Fruit fly (Drosophila melanogaster) whole organism, embryonic: ENCODE measurements around the gene CG32700.
A peak's percentile ranks its signal among the peaks of the same experiment; 100 is the strongest.

Experiments used
- CG10979 ChIP-seq: fragments of 200-800 bp; sonication (Bioruptor generic); optimal IDR thresholded peaks from 2 replicates; lab custom pipeline; 2018; ENCODE audit warnings: missing biosample characterization, mild to moderate bottlenecking, missing genetic modification characterization, moderate library complexity
- CG11723 ChIP-seq: fragments of 200-800 bp; sonication (Bioruptor generic); optimal IDR thresholded peaks from 2 replicates; lab custom pipeline; 2017; ENCODE audit warnings: missing biosample characterization, mild to moderate bottlenecking, missing genetic modification characterization
- CG15479 ChIP-seq: fragments of 200-800 bp; sonication (Bioruptor generic); optimal IDR thresholded peaks from 3 replicates; lab custom pipeline; 2019; ENCODE audit warnings: missing biosample characterization, mild to moderate bottlenecking, missing genetic modification characterization, moderate library complexity
- CG17361 ChIP-seq: fragments of 200-800 bp; sonication (Bioruptor generic); IDR thresholded peaks from 3 replicates; pipeline ENCODE4 v1.3.6; 2022; ENCODE audit warnings: missing biosample characterization, missing genetic modification characterization
- CG17829 ChIP-seq: fragments of 200-800 bp; optimal IDR thresholded peaks from 2 replicates; lab custom pipeline; 2019; ENCODE audit warnings: missing biosample characterization, mild to moderate bottlenecking, missing genetic modification characterization, moderate library complexity
- CG18262 ChIP-seq: fragments of 200-800 bp; optimal IDR thresholded peaks from 3 replicates; lab custom pipeline; 2019; ENCODE audit warnings: missing biosample characterization, mild to moderate bottlenecking, missing genetic modification characterization, moderate library complexity
- CG2875 ChIP-seq: fragments of 200-800 bp; sonication (Bioruptor generic); optimal IDR thresholded peaks from 2 replicates; lab custom pipeline; 2017; ENCODE audit warnings: missing biosample characterization, mild to moderate bottlenecking, missing genetic modification characterization, missing genetic modification reagents
- CG42726 ChIP-seq: fragments of 200-800 bp; sonication (Bioruptor generic); IDR thresholded peaks from 2 replicates; pipeline ENCODE4 v1.3.6; 2022; ENCODE audit warnings: missing biosample characterization, missing genetic modification characterization; ENCODE audit not compliant: partially characterized antibody
- CG43689 ChIP-seq: fragments of 200-800 bp; sonication (Bioruptor generic); IDR thresholded peaks from 2 replicates; pipeline ENCODE4 v1.3.6; 2022; ENCODE audit warnings: missing biosample characterization, missing genetic modification characterization
- CG6683 ChIP-seq: fragments of 200-800 bp; sonication (Bioruptor generic); optimal IDR thresholded peaks from 2 replicates; lab custom pipeline; 2017; ENCODE audit warnings: missing biosample characterization, mild to moderate bottlenecking, missing genetic modification characterization, missing genetic modification reagents
- CG7372 ChIP-seq: fragments of 200-800 bp; sonication (Bioruptor generic); IDR thresholded peaks from 2 replicates; pipeline ENCODE4 v1.3.6; 2022; ENCODE audit warnings: missing biosample characterization, missing genetic modification characterization
- CG7745 ChIP-seq: fragments of 200-800 bp; sonication (Bioruptor generic); optimal IDR thresholded peaks from 2 replicates; lab custom pipeline; 2018; ENCODE audit warnings: missing biosample characterization, mild to moderate bottlenecking, missing genetic modification characterization, moderate library complexity
- CG8089 ChIP-seq: fragments of 200-800 bp; sonication (Bioruptor generic); optimal IDR thresholded peaks from 3 replicates; lab custom pipeline; 2016; ENCODE audit warnings: missing biosample characterization, missing genetic modification characterization
- CG9437 ChIP-seq: fragments of 200-800 bp; sonication (Bioruptor generic); optimal IDR thresholded peaks from 2 replicates; lab custom pipeline; 2018; ENCODE audit warnings: missing biosample characterization, mild to moderate bottlenecking, missing genetic modification characterization
- CG9797 ChIP-seq: fragments of 200-800 bp; sonication (Bioruptor generic); optimal IDR thresholded peaks from 3 replicates; lab custom pipeline; 2018; ENCODE audit warnings: missing biosample characterization, mild to moderate bottlenecking, missing genetic modification characterization
- CG9932 ChIP-seq: fragments of 200-800 bp; sonication (Bioruptor generic); IDR thresholded peaks from 2 replicates; pipeline ENCODE4 v1.3.6; 2022; ENCODE audit warnings: missing biosample characterization, missing genetic modification characterization
- Chrac-16 ChIP-seq: fragments of 200-800 bp; sonication (Bioruptor generic); optimal IDR thresholded peaks from 3 replicates; lab custom pipeline; 2016; ENCODE audit warnings: missing biosample characterization, missing genetic modification characterization
- CoRest ChIP-seq: fragments of 200-800 bp; sonication (Bioruptor generic); optimal IDR thresholded peaks from 3 replicates; lab custom pipeline; 2018; ENCODE audit warnings: missing biosample characterization, mild to moderate bottlenecking, missing genetic modification characterization, moderate library complexity
- Elba2 ChIP-seq: fragments of 200-800 bp; sonication (Bioruptor generic); optimal IDR thresholded peaks from 3 replicates; lab custom pipeline; 2016; ENCODE audit warnings: missing biosample characterization, missing genetic modification characterization
- Fer1 ChIP-seq: fragments of 200-800 bp; sonication (Bioruptor generic); optimal IDR thresholded peaks from 2 replicates; lab custom pipeline; 2017; ENCODE audit warnings: missing biosample characterization, mild to moderate bottlenecking, missing genetic modification characterization
- Hr3 ChIP-seq: fragments of 200-800 bp; sonication (Bioruptor generic); optimal IDR thresholded peaks from 3 replicates; lab custom pipeline; 2016; ENCODE audit warnings: missing biosample characterization, missing genetic modification characterization
- MTF-1 ChIP-seq: fragments of 200-800 bp; sonication (Bioruptor generic); optimal IDR thresholded peaks from 2 replicates; lab custom pipeline; 2018; ENCODE audit warnings: missing biosample characterization, mild to moderate bottlenecking, missing genetic modification characterization, borderline replicate concordance
- NC2β ChIP-seq: fragments of 200-800 bp; sonication (Bioruptor generic); optimal IDR thresholded peaks from 2 replicates; lab custom pipeline; 2016; ENCODE audit warnings: missing biosample characterization, missing genetic modification characterization
- Oli ChIP-seq: fragments of 200-800 bp; sonication (Bioruptor generic); optimal IDR thresholded peaks from 2 replicates; lab custom pipeline; 2018; ENCODE audit warnings: missing biosample characterization, mild to moderate bottlenecking, missing genetic modification characterization, moderate library complexity
- Poxn ChIP-seq: fragments of 200-800 bp; sonication (Bioruptor generic); IDR thresholded peaks from 2 replicates; pipeline ENCODE4 v1.3.6; 2022; ENCODE audit warnings: missing biosample characterization, missing genetic modification characterization
- Scr ChIP-seq: fragments of 200-800 bp; sonication (Bioruptor generic); IDR thresholded peaks from 2 replicates; pipeline ENCODE4 v1.3.6; 2022; ENCODE audit warnings: missing biosample characterization, missing genetic modification characterization; ENCODE audit not compliant: partially characterized antibody
- Sin3A ChIP-seq: fragments of >200 bp; optimal IDR thresholded peaks from 2 replicates; lab custom pipeline; 2018
- TFAM ChIP-seq: fragments of 200-800 bp; sonication (Bioruptor generic); optimal IDR thresholded peaks from 2 replicates; lab custom pipeline; 2017; ENCODE audit warnings: missing biosample characterization, missing genetic modification characterization, inconsistent platforms
- ara ChIP-seq: fragments of 200-800 bp; sonication (Bioruptor generic); IDR thresholded peaks from 2 replicates; pipeline ENCODE4 v1.3.6; 2022; ENCODE audit warnings: missing biosample characterization, missing genetic modification characterization
- az2 ChIP-seq: fragments of 200-800 bp; sonication (Bioruptor generic); optimal IDR thresholded peaks from 3 replicates; lab custom pipeline; 2016; ENCODE audit warnings: missing biosample characterization, missing genetic modification characterization
- bigmax ChIP-seq: fragments of 200-800 bp; sonication (Bioruptor generic); optimal IDR thresholded peaks from 2 replicates; lab custom pipeline; 2018; ENCODE audit warnings: missing biosample characterization, mild to moderate bottlenecking, missing genetic modification characterization
- cas ChIP-seq: fragments of 200-800 bp; sonication (Bioruptor generic); IDR thresholded peaks from 2 replicates; pipeline ENCODE4 v1.3.6; 2022; ENCODE audit warnings: missing biosample characterization, missing genetic modification characterization
- ci ChIP-seq: fragments of 200-800 bp; sonication (Bioruptor generic); IDR thresholded peaks from 3 replicates; pipeline ENCODE4 v1.3.6; 2022; ENCODE audit warnings: missing biosample characterization, missing genetic modification characterization
- cwo ChIP-seq: fragments of 200-800 bp; sonication (Bioruptor generic); optimal IDR thresholded peaks from 3 replicates; lab custom pipeline; 2017; ENCODE audit warnings: missing biosample characterization, missing genetic modification characterization, mild to moderate bottlenecking, moderate library complexity, missing genetic modification reagents
- dmrt99B ChIP-seq: fragments of 200-800 bp; sonication (Bioruptor generic); optimal IDR thresholded peaks from 2 replicates; lab custom pipeline; 2018; ENCODE audit warnings: missing biosample characterization, mild to moderate bottlenecking, missing genetic modification characterization, moderate library complexity
- fd64A ChIP-seq: fragments of 200-800 bp; sonication (Bioruptor generic); optimal IDR thresholded peaks from 3 replicates; lab custom pipeline; 2018; ENCODE audit warnings: missing biosample characterization, mild to moderate bottlenecking, missing genetic modification characterization
- gem ChIP-seq: fragments of 200-800 bp; sonication (Bioruptor generic); optimal IDR thresholded peaks from 2 replicates; lab custom pipeline; 2019; ENCODE audit warnings: missing biosample characterization, mild to moderate bottlenecking, missing genetic modification characterization, moderate library complexity
- grau ChIP-seq: fragments of 200-800 bp; optimal IDR thresholded peaks from 3 replicates; lab custom pipeline; 2019; ENCODE audit warnings: missing biosample characterization, mild to moderate bottlenecking, missing genetic modification characterization, moderate library complexity
- hb ChIP-seq: fragments of 200-800 bp; sonication (Bioruptor generic); IDR thresholded peaks from 3 replicates; pipeline ENCODE4 v1.3.6; 2022; ENCODE audit warnings: missing biosample characterization, missing genetic modification characterization; ENCODE audit not compliant: partially characterized antibody
- insv ChIP-seq, 2 experiments: fragments of 200-800 bp; sonication (Bioruptor generic); optimal IDR thresholded peaks; 3 replicates each; lab custom pipeline; 2016 to 2018; ENCODE audit warnings: missing biosample characterization in 2 of 2, missing genetic modification characterization in 2 of 2
- inv ChIP-seq: fragments of 200-800 bp; sonication (Bioruptor generic); IDR thresholded peaks from 2 replicates; pipeline ENCODE4 v1.3.6; 2022; ENCODE audit warnings: missing biosample characterization, missing genetic modification characterization; ENCODE audit not compliant: partially characterized antibody
- ken ChIP-seq: fragments of 200-800 bp; sonication (Bioruptor generic); IDR thresholded peaks from 3 replicates; pipeline ENCODE4 v1.3.6; 2022; ENCODE audit warnings: missing biosample characterization, missing genetic modification characterization
- mld ChIP-seq: fragments of 200-800 bp; sonication (Bioruptor generic); IDR thresholded peaks from 3 replicates; pipeline ENCODE4 v1.3.6; 2022; ENCODE audit warnings: missing biosample characterization, missing genetic modification characterization; ENCODE audit not compliant: partially characterized antibody
- pb ChIP-seq: fragments of 200-800 bp; sonication (Bioruptor generic); optimal IDR thresholded peaks from 3 replicates; lab custom pipeline; 2016; ENCODE audit warnings: missing biosample characterization, missing genetic modification characterization
- phol ChIP-seq: fragments of 200-800 bp; sonication (Bioruptor generic); optimal IDR thresholded peaks from 3 replicates; lab custom pipeline; 2018; ENCODE audit warnings: missing biosample characterization, mild to moderate bottlenecking, missing genetic modification characterization, moderate library complexity
- ranshi ChIP-seq: fragments of 200-800 bp; sonication (Bioruptor generic); IDR thresholded peaks from 2 replicates; pipeline ENCODE4 v1.3.6; 2022; ENCODE audit warnings: missing biosample characterization, missing genetic modification characterization
- run ChIP-seq: fragments of 200-800 bp; sonication (Bioruptor generic); optimal IDR thresholded peaks from 3 replicates; lab custom pipeline; 2018; ENCODE audit warnings: missing biosample characterization, mild to moderate bottlenecking, missing genetic modification characterization
- sd ChIP-seq: fragments of 200-800 bp; sonication (Bioruptor generic); optimal IDR thresholded peaks from 3 replicates; lab custom pipeline; 2018; ENCODE audit warnings: missing biosample characterization, mild to moderate bottlenecking, missing genetic modification characterization, moderate library complexity
- sima ChIP-seq: fragments of 200-800 bp; sonication (Bioruptor generic); optimal IDR thresholded peaks from 2 replicates; lab custom pipeline; 2016; ENCODE audit warnings: missing biosample characterization, missing genetic modification characterization
- tio ChIP-seq: fragments of 200-800 bp; sonication (Bioruptor generic); optimal IDR thresholded peaks from 2 replicates; lab custom pipeline; 2017; ENCODE audit warnings: missing biosample characterization, missing genetic modification characterization, inconsistent platforms
- z ChIP-seq: fragments of 200-800 bp; sonication (Bioruptor generic); IDR thresholded peaks from 3 replicates; pipeline ENCODE4 v1.3.6; 2022; ENCODE audit warnings: missing biosample characterization, missing genetic modification characterization
- zen ChIP-seq: fragments of 200-800 bp; sonication (Bioruptor generic); optimal IDR thresholded peaks from 3 replicates; lab custom pipeline; 2018; ENCODE audit warnings: missing biosample characterization, mild to moderate bottlenecking, missing genetic modification characterization, moderate library complexity

Gene CG32700

DNA sequence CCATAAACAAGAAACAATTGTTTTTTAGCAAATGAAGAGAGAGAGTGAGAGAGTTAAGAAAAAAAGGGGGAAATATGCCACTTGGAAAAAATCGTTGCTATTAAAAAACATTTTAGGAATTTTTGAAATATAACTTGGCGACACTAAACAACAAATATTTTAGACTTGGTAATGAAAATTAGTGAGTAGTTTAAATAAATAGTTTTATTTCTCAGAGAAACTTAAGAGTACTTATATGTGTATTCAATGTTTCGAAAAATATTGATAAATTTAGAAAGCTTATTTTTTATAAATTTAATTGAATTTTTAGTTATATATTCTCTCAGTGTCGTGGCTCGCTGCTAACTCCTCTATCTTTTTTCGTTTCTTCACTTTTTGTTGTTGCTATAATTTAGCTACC lies 64.7 kb downstream of the CG32700 start (continued):
- TF ChIP-seq dmrt99B (tag; lab: Kevin White, UChicago) (peak; percentile 56), CG11723 (GFP tag; lab: Kevin White, UChicago) (no peak), fd64A (no peak), CG7745 (tag; lab: Kevin White, UChicago) (no peak), CG10979 (tag; lab: Kevin White, UChicago) (peak; percentile 60), CG9437 (GFP tag; lab: Kevin White, UChicago) (no peak), CG9797 (no peak), Elba2 (no peak), ken (GFP tag; lab: Robert Waterston, UW) (no peak), CG7372 (GFP tag; lab: Robert Waterston, UW) (no peak), cwo (GFP tag; lab: Kevin White, UChicago) (no peak), grau (peak; percentile 20), CoRest (tag; lab: Kevin White, UChicago) (peak; percentile 7), CG17361 (GFP tag; lab: Robert Waterston, UW) (no peak), NC2β (no peak), Oli (tag; lab: Kevin White, UChicago) (peak; percentile 23), Sin3A (lab: Kevin White, UChicago) (no peak), ara (GFP tag; lab: Robert Waterston, UW) (no peak), sd (tag; lab: Kevin White, UChicago) (no peak), tio (GFP tag; lab: Kevin White, UChicago) (no peak), gem (tag; lab: Kevin White, UChicago) (peak; percentile 62), phol (tag; lab: Kevin White, UChicago) (peak; percentile 57), CG9932 (GFP tag; lab: Robert Waterston, UW) (no peak), cas (no peak), ranshi (GFP tag; lab: Robert Waterston, UW) (no peak), TFAM (GFP tag; lab: Kevin White, UChicago) (no peak), MTF-1 (GFP tag; lab: Kevin White, UChicago) (no peak), mld (no peak), pb (GFP tag; lab: Kevin White, UChicago) (no peak), inv (GFP tag; lab: Robert Waterston, UW) (no peak), CG8089 (GFP tag; lab: Kevin White, UChicago) (no peak), CG18262 (tag; lab: Kevin White, UChicago) (peak; percentile 60), CG2875 (GFP tag; lab: Kevin White, UChicago) (no peak), CG42726 (GFP tag; lab: Robert Waterston, UW) (no peak), CG15479 (no peak), Chrac-16 (no peak), Hr3 (GFP tag; lab: Kevin White, UChicago) (no peak), insv (GFP tag; optimal IDR thresholded peaks at IDR 0.05; lab: Kevin White, UChicago) (no peak), CG17829 (peak; percentile 36), z (no peak), Fer1 (GFP tag; lab: Kevin White, UChicago) (no peak), sima (GFP tag; lab: Kevin White, UChicago) (no peak), run (no peak), Scr (GFP tag; lab: Robert Waterston, UW) (no peak), CG43689 (GFP tag; lab: Robert Waterston, UW) (no peak), az2 (GFP tag; lab: Kevin White, UChicago) (peak; percentile 1), CG6683 (no peak), zen (tag; lab: Kevin White, UChicago) (no peak), hb (GFP tag; lab: Robert Waterston, UW) (no peak), ci (GFP tag; lab: Robert Waterston, UW) (no peak), Poxn (no peak), bigmax (GFP tag; lab: Kevin White, UChicago) (no peak)
